Worm (Caenorhabditis elegans) whole organism, early embryonic: ENCODE measurements around the gene nkb-3.

Source experiments
- B0310.2 ChIP-seq: sonication (generic microtip); optimal IDR thresholded peaks from 2 replicates; lab custom pipeline; 2016; ENCODE audit warnings: mild to moderate bottlenecking, missing genetic modification characterization, missing compliant biosample characterization
- aly-1 ChIP-seq: sonication (generic microtip); optimal IDR thresholded peaks from 2 replicates; lab custom pipeline; 2016; ENCODE audit warnings: missing genetic modification characterization, missing compliant biosample characterization
- ama-1 ChIP-seq: fragments of 150-350 bp; optimal IDR thresholded peaks from 2 replicates; lab custom pipeline; 2014
- ceh-13 ChIP-seq: fragments of 200-800 bp; sonication (Bioruptor generic); optimal IDR thresholded peaks from 2 replicates; lab custom pipeline; 2018; ENCODE audit warnings: mild to moderate bottlenecking, missing genetic modification characterization, missing compliant biosample characterization
- ceh-36 ChIP-seq: sonication (generic microtip); optimal IDR thresholded peaks from 2 replicates; lab custom pipeline; 2016; ENCODE audit warnings: missing genetic modification characterization, inconsistent platforms, missing compliant biosample characterization
- flt-1 ChIP-seq: fragments of 200-800 bp; sonication (Bioruptor generic); IDR thresholded peaks from 2 replicates; pipeline ENCODE4 v1.3.6; 2022; ENCODE audit warnings: missing genetic modification characterization, missing compliant biosample characterization
- hmbx-1 ChIP-seq: sonication (generic microtip); optimal IDR thresholded peaks from 2 replicates; lab custom pipeline; 2016; ENCODE audit warnings: mild to moderate bottlenecking, missing genetic modification characterization, missing compliant biosample characterization
- hnd-1 ChIP-seq: sonication (generic microtip); optimal IDR thresholded peaks from 2 replicates; lab custom pipeline; 2016; ENCODE audit warnings: missing genetic modification characterization, missing compliant biosample characterization
- sea-1 ChIP-seq: fragments of 200-800 bp; sonication (Bioruptor generic); conservative IDR thresholded peaks from 2 replicates; pipeline ENCODE4 v1.3.6; 2022; ENCODE audit warnings: missing genetic modification characterization, missing compliant biosample characterization

- TF ChIP-seq ceh-36 (tag; lab: Kevin White, UChicago) (no peak), sea-1 (GFP tag; lab: Robert Waterston, UW) (no peak), hnd-1 (tag; lab: Kevin White, UChicago) (no peak), hmbx-1 (tag; lab: Kevin White, UChicago) (no peak), flt-1 (GFP tag; lab: Robert Waterston, UW) (no peak), B0310.2 (tag; lab: Kevin White, UChicago) (no peak), ceh-13 (GFP tag; lab: Kevin White, UChicago) (no peak), ama-1 (lab: Kevin White, UChicago) (no peak), aly-1 (tag; lab: Kevin White, UChicago) (no peak)
These were observed 41.4 kb downstream of the nkb-3 start for ce11 chrX:13728991-13729390.
